Fruit fly (Drosophila melanogaster) whole organism, embryonic: ENCODE results near the gene CG7714.
A peak's percentile ranks its signal among the peaks of the same experiment; 100 is the strongest.

ENCODE experiments used
- Blimp-1 ChIP-seq: fragments of 200-800 bp; sonication (Bioruptor generic); optimal IDR thresholded peaks from 3 replicates; lab custom pipeline; 2018; ENCODE audit warnings: missing biosample characterization, missing genetic modification characterization, mild to moderate bottlenecking, moderate library complexity, missing genetic modification reagents
- C15 ChIP-seq: fragments of 200-800 bp; sonication (Bioruptor generic); IDR thresholded peaks from 3 replicates; pipeline ENCODE4 v1.3.6; 2022; ENCODE audit warnings: missing biosample characterization, missing genetic modification characterization
- CG1024 ChIP-seq: fragments of 200-800 bp; sonication (Bioruptor generic); IDR thresholded peaks from 2 replicates; pipeline ENCODE4 v1.3.6; 2022; ENCODE audit warnings: missing biosample characterization, missing genetic modification characterization
- CG10321 ChIP-seq: fragments of 200-800 bp; sonication (Bioruptor generic); IDR thresholded peaks from 2 replicates; pipeline ENCODE4 v1.3.6; 2022; ENCODE audit warnings: missing biosample characterization, missing genetic modification characterization
- CG12071 ChIP-seq: fragments of 200-800 bp; sonication (Bioruptor generic); optimal IDR thresholded peaks from 3 replicates; lab custom pipeline; 2018; ENCODE audit warnings: missing biosample characterization, mild to moderate bottlenecking, missing genetic modification characterization
- CG12299 ChIP-seq: fragments of 200-800 bp; sonication (Bioruptor generic); optimal IDR thresholded peaks from 2 replicates; lab custom pipeline; 2018; ENCODE audit warnings: missing biosample characterization, mild to moderate bottlenecking, missing genetic modification characterization
- CG12769 ChIP-seq: fragments of 200-800 bp; sonication (Bioruptor generic); optimal IDR thresholded peaks from 2 replicates; lab custom pipeline; 2019; ENCODE audit warnings: missing biosample characterization, mild to moderate bottlenecking, missing genetic modification characterization, moderate library complexity
- CG14014 ChIP-seq: fragments of 200-800 bp; sonication (Bioruptor generic); IDR thresholded peaks from 2 replicates; pipeline ENCODE4 v1.3.6; 2022; ENCODE audit warnings: missing biosample characterization, missing genetic modification characterization
- CG14860 ChIP-seq: fragments of 200-800 bp; sonication (Bioruptor generic); IDR thresholded peaks from 3 replicates; pipeline ENCODE4 v1.3.6; 2022; ENCODE audit warnings: missing biosample characterization, missing genetic modification characterization; ENCODE audit not compliant: partially characterized antibody
- CG15073 ChIP-seq: fragments of 200-800 bp; sonication (Bioruptor generic); optimal IDR thresholded peaks from 2 replicates; lab custom pipeline; 2016; ENCODE audit warnings: missing biosample characterization, missing genetic modification characterization
- CG1602 ChIP-seq: fragments of 200-800 bp; sonication (Bioruptor generic); optimal IDR thresholded peaks from 3 replicates; lab custom pipeline; 2016; ENCODE audit warnings: missing biosample characterization, missing genetic modification characterization
- CG2116 ChIP-seq: fragments of 200-800 bp; sonication (Bioruptor generic); optimal IDR thresholded peaks from 3 replicates; lab custom pipeline; 2018; ENCODE audit warnings: missing biosample characterization, mild to moderate bottlenecking, missing genetic modification characterization
- CG3281 ChIP-seq: fragments of 200-800 bp; sonication (Bioruptor generic); optimal IDR thresholded peaks from 3 replicates; lab custom pipeline; 2017; ENCODE audit warnings: missing biosample characterization, mild to moderate bottlenecking, missing genetic modification characterization
- CG3407 ChIP-seq: fragments of 200-800 bp; sonication (Bioruptor generic); optimal IDR thresholded peaks from 2 replicates; lab custom pipeline; 2018; ENCODE audit warnings: missing biosample characterization, mild to moderate bottlenecking, missing genetic modification characterization
- CG34422 ChIP-seq: fragments of 200-800 bp; sonication (Bioruptor generic); IDR thresholded peaks from 3 replicates; pipeline ENCODE4 v1.3.6; 2022; ENCODE audit warnings: missing biosample characterization, missing genetic modification characterization
- CG3838 ChIP-seq: fragments of 200-800 bp; sonication (Bioruptor generic); optimal IDR thresholded peaks from 3 replicates; lab custom pipeline; 2016; ENCODE audit warnings: missing biosample characterization, missing genetic modification characterization
- CG4617 ChIP-seq: fragments of 200-800 bp; sonication (Bioruptor generic); optimal IDR thresholded peaks from 3 replicates; lab custom pipeline; 2016; ENCODE audit warnings: missing biosample characterization, missing genetic modification characterization, borderline replicate concordance
- CG5953 ChIP-seq: fragments of 200-800 bp; sonication (Bioruptor generic); IDR thresholded peaks from 2 replicates; pipeline ENCODE4 v1.3.6; 2022; ENCODE audit warnings: missing biosample characterization, missing genetic modification characterization
- CG6654 ChIP-seq: fragments of 200-800 bp; sonication (Bioruptor generic); optimal IDR thresholded peaks from 2 replicates; lab custom pipeline; 2017; ENCODE audit warnings: missing biosample characterization, mild to moderate bottlenecking, missing genetic modification characterization
- CG6813 ChIP-seq: fragments of 200-800 bp; sonication (Bioruptor generic); optimal IDR thresholded peaks from 2 replicates; lab custom pipeline; 2017; ENCODE audit warnings: missing biosample characterization, missing genetic modification characterization, mild to moderate bottlenecking, moderate library complexity, missing genetic modification reagents
- CG7928 ChIP-seq: fragments of 200-800 bp; sonication (Bioruptor generic); optimal IDR thresholded peaks from 2 replicates; lab custom pipeline; 2017; ENCODE audit warnings: missing biosample characterization, mild to moderate bottlenecking, missing genetic modification characterization
- CG9817 ChIP-seq: fragments of 200-800 bp; sonication (Bioruptor generic); optimal IDR thresholded peaks from 2 replicates; lab custom pipeline; 2018; ENCODE audit warnings: missing biosample characterization, mild to moderate bottlenecking, missing genetic modification characterization, moderate library complexity
- Camta ChIP-seq: fragments of 200-800 bp; sonication (Bioruptor generic); optimal IDR thresholded peaks from 2 replicates; lab custom pipeline; 2016; ENCODE audit warnings: missing biosample characterization, missing genetic modification characterization
- D19A ChIP-seq: fragments of 200-800 bp; optimal IDR thresholded peaks from 3 replicates; lab custom pipeline; 2019; ENCODE audit warnings: missing biosample characterization, mild to moderate bottlenecking, missing genetic modification characterization, moderate library complexity
- HHEX ChIP-seq: fragments of 200-800 bp; sonication (Bioruptor generic); optimal IDR thresholded peaks from 3 replicates; lab custom pipeline; 2017; ENCODE audit warnings: missing biosample characterization, mild to moderate bottlenecking, missing genetic modification characterization, missing genetic modification reagents
- NC2α ChIP-seq: fragments of 200-800 bp; sonication (Bioruptor generic); optimal IDR thresholded peaks from 2 replicates; lab custom pipeline; 2016; ENCODE audit warnings: missing biosample characterization, missing genetic modification characterization
- Neu2 ChIP-seq: fragments of 200-800 bp; sonication (Bioruptor generic); optimal IDR thresholded peaks from 3 replicates; lab custom pipeline; 2016; ENCODE audit warnings: missing biosample characterization, missing genetic modification characterization, borderline replicate concordance
- Ravus ChIP-seq: fragments of 200-800 bp; sonication (Bioruptor generic); IDR thresholded peaks from 2 replicates; pipeline ENCODE4 v1.3.6; 2022; ENCODE audit warnings: missing biosample characterization, missing genetic modification characterization
- Stat92E ChIP-seq, 3 experiments: fragments of >200 bp in 2 of 3; fragments of 200-800 bp in 1 of 3; sonication (Bioruptor generic) in 1 of 3; optimal IDR thresholded peaks; 2 replicates each; lab custom pipeline; 2017 to 2019; ENCODE audit warnings: missing biosample characterization in 3 of 3, missing genetic modification characterization in 3 of 3, mild to moderate bottlenecking in 1 of 3, moderate library complexity in 1 of 3
- amos ChIP-seq: fragments of 200-800 bp; sonication (Bioruptor generic); IDR thresholded peaks from 2 replicates; pipeline ENCODE4 v1.3.6; 2022; ENCODE audit warnings: missing biosample characterization, missing genetic modification characterization; ENCODE audit not compliant: partially characterized antibody
- bigmax ChIP-seq: fragments of 200-800 bp; sonication (Bioruptor generic); optimal IDR thresholded peaks from 2 replicates; lab custom pipeline; 2018; ENCODE audit warnings: missing biosample characterization, mild to moderate bottlenecking, missing genetic modification characterization
- cad ChIP-seq: fragments of >200 bp; optimal IDR thresholded peaks from 2 replicates; lab custom pipeline; 2017; ENCODE audit warnings: missing biosample characterization, missing genetic modification characterization
- chm ChIP-seq: fragments of 200-800 bp; sonication (Bioruptor generic); IDR thresholded peaks from 2 replicates; pipeline ENCODE4 v1.3.6; 2022; ENCODE audit warnings: missing biosample characterization, missing genetic modification characterization
- ci ChIP-seq: fragments of 200-800 bp; sonication (Bioruptor generic); IDR thresholded peaks from 3 replicates; pipeline ENCODE4 v1.3.6; 2022; ENCODE audit warnings: missing biosample characterization, missing genetic modification characterization
- fd102C ChIP-seq: fragments of 200-800 bp; sonication (Bioruptor generic); optimal IDR thresholded peaks from 2 replicates; lab custom pipeline; 2018; ENCODE audit warnings: missing biosample characterization, mild to moderate bottlenecking, missing genetic modification characterization, moderate library complexity
- fd96Cb ChIP-seq: fragments of 200-800 bp; sonication (Bioruptor generic); optimal IDR thresholded peaks from 2 replicates; lab custom pipeline; 2018; ENCODE audit warnings: missing biosample characterization, mild to moderate bottlenecking, missing genetic modification characterization, moderate library complexity
- gfzf ChIP-seq: fragments of 200-800 bp; sonication (Bioruptor generic); optimal IDR thresholded peaks from 2 replicates; lab custom pipeline; 2016; ENCODE audit warnings: missing biosample characterization, mild to moderate bottlenecking, missing genetic modification characterization, moderate library complexity
- h ChIP-seq: fragments of >200 bp; optimal IDR thresholded peaks from 2 replicates; lab custom pipeline; 2017
- jumu ChIP-seq: fragments of 200-800 bp; sonication (Bioruptor generic); optimal IDR thresholded peaks from 3 replicates; lab custom pipeline; 2016; ENCODE audit warnings: missing biosample characterization, missing genetic modification characterization
- lbe ChIP-seq: fragments of 200-800 bp; sonication (Bioruptor generic); optimal IDR thresholded peaks from 2 replicates; lab custom pipeline; 2016; ENCODE audit warnings: missing biosample characterization, mild to moderate bottlenecking, missing genetic modification characterization
- luna ChIP-seq: fragments of 200-800 bp; sonication (Bioruptor generic); optimal IDR thresholded peaks from 2 replicates; lab custom pipeline; 2016; ENCODE audit warnings: missing biosample characterization, missing genetic modification characterization
- onecut ChIP-seq: fragments of 200-800 bp; sonication (Bioruptor generic); IDR thresholded peaks from 2 replicates; pipeline ENCODE4 v1.3.6; 2022; ENCODE audit warnings: missing biosample characterization, missing genetic modification characterization
- psq ChIP-seq: fragments of 200-800 bp; sonication (Bioruptor generic); optimal IDR thresholded peaks from 2 replicates; lab custom pipeline; 2017; ENCODE audit warnings: missing biosample characterization, missing genetic modification characterization
- pzg ChIP-seq: fragments of 200-800 bp; sonication (Bioruptor generic); optimal IDR thresholded peaks from 3 replicates; lab custom pipeline; 2018; ENCODE audit warnings: missing biosample characterization, mild to moderate bottlenecking, missing genetic modification characterization, moderate library complexity
- salm ChIP-seq: fragments of 200-800 bp; sonication (Bioruptor generic); optimal IDR thresholded peaks from 2 replicates; lab custom pipeline; 2018; ENCODE audit warnings: missing biosample characterization, mild to moderate bottlenecking, missing genetic modification characterization
- slou ChIP-seq: fragments of 200-800 bp; sonication (Bioruptor generic); optimal IDR thresholded peaks from 3 replicates; lab custom pipeline; 2016; ENCODE audit warnings: missing biosample characterization, missing genetic modification characterization
- sr ChIP-seq: fragments of 200-800 bp; sonication (Bioruptor generic); IDR thresholded peaks from 3 replicates; pipeline ENCODE4 v1.3.6; 2022; ENCODE audit warnings: missing biosample characterization, missing genetic modification characterization
- tap ChIP-seq: fragments of 200-800 bp; optimal IDR thresholded peaks from 3 replicates; lab custom pipeline; 2019; ENCODE audit warnings: missing biosample characterization, mild to moderate bottlenecking, missing genetic modification characterization, moderate library complexity
- unc-4 ChIP-seq: fragments of 200-800 bp; sonication (Bioruptor generic); IDR thresholded peaks from 2 replicates; pipeline ENCODE4 v1.3.6; 2022; ENCODE audit warnings: missing biosample characterization, missing genetic modification characterization; ENCODE audit not compliant: partially characterized antibody
- usp ChIP-seq: fragments of >200 bp; optimal IDR thresholded peaks from 2 replicates; lab custom pipeline; 2017; ENCODE audit warnings: missing biosample characterization, missing genetic modification characterization

Gene CG7714

DNA sequence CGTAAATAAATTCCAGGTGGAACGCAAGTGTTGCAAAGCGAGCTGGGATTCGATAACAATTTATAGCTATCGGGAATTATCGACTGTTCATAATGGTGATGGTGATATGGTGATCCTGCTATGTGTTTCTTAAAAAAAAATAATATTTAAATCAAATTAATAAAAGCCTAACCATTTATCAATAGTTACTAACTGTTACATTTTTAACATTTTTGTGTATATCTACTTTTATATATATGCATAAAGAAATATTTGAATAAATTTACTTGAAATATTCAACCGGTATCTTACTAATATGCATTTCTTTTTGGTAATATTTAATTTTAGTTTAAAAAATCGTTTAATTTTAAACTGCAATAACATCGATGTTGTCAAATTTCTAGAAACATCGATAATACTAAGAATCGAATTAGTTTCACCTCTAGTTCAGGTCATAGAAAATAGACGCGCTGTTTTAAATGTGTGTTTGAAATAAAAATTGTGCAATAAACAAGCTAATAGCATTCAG is 19.8 kb upstream of the CG7714 start, which contains the start of the genes PGS1 and gwl (continued):
- TF ChIP-seq psq (GFP tag; lab: Kevin White, UChicago) = peak; percentile 61
- TF ChIP-seq Blimp-1 (GFP tag; lab: Kevin White, UChicago) = no peak
- no peak for TF ChIP-seq h (lab: Kevin White, UChicago)
- TF ChIP-seq CG9817 = peak; percentile 80
- peak; percentile 58 for TF ChIP-seq CG1024 (GFP tag; lab: Robert Waterston, UW)
- no peak for TF ChIP-seq usp
- peak; percentile 69 for TF ChIP-seq unc-4 (GFP tag; lab: Robert Waterston, UW)
- no peak for TF ChIP-seq D19A (tag; lab: Kevin White, UChicago)
- TF ChIP-seq C15 (GFP tag; lab: Robert Waterston, UW) = 0 out of 3 replicates have a peak, but pooled peaks have one; percentile 39
- TF ChIP-seq fd102C (GFP tag; lab: Kevin White, UChicago) = no peak
- no peak for TF ChIP-seq CG12769 (tag; lab: Kevin White, UChicago)
- peak; percentile 28; the same call in 1 of the 2 replicates for TF ChIP-seq Ravus (GFP tag; lab: Robert Waterston, UW)
- TF ChIP-seq CG14014 (GFP tag; lab: Robert Waterston, UW) = peak; percentile 74
- TF ChIP-seq CG3407 = peak; percentile 35
- TF ChIP-seq NC2α = no peak
- peak; percentile 29 for TF ChIP-seq jumu
- peak; percentile 18; the same call in 1 of the 2 replicates for TF ChIP-seq onecut (GFP tag; lab: Robert Waterston, UW)
- no peak for TF ChIP-seq CG7928 (GFP tag; lab: Kevin White, UChicago)
- TF ChIP-seq amos (GFP tag; lab: Robert Waterston, UW) = peak; percentile 46; the same call in 1 of the 2 replicates
- TF ChIP-seq Neu2 (GFP tag; lab: Kevin White, UChicago) = no peak
- no peak for TF ChIP-seq CG3838
- peak; percentile 32 for TF ChIP-seq pzg (GFP tag; lab: Kevin White, UChicago)
- TF ChIP-seq CG34422 (GFP tag; lab: Robert Waterston, UW) = peak; percentile 78
- TF ChIP-seq bigmax (GFP tag; lab: Kevin White, UChicago) = no peak
- no peak for TF ChIP-seq sr (GFP tag; lab: Robert Waterston, UW)
- TF ChIP-seq CG6654 = no peak
- no peak for TF ChIP-seq Stat92E (GFP tag; optimal IDR thresholded peaks at IDR 0.05; lab: Kevin White, UChicago)
- no peak for TF ChIP-seq lbe (GFP tag; lab: Kevin White, UChicago)
- TF ChIP-seq salm (tag; lab: Kevin White, UChicago) = peak; percentile 8
- 0 out of 3 replicates have a peak, but pooled peaks have one; percentile 37 for TF ChIP-seq ci (GFP tag; lab: Robert Waterston, UW)
- peak; percentile 69 for TF ChIP-seq fd96Cb (tag; lab: Kevin White, UChicago)
- TF ChIP-seq gfzf (GFP tag; lab: Kevin White, UChicago) = no peak
- peak; percentile 44; the same call in 2 of the 3 replicates for TF ChIP-seq CG14860 (GFP tag; lab: Robert Waterston, UW)
- 0 out of 2 replicates have a peak, but pooled peaks have one; percentile 28 for TF ChIP-seq CG5953
- TF ChIP-seq CG1602 (GFP tag; lab: Kevin White, UChicago) = peak; percentile 80
- TF ChIP-seq CG3281 (GFP tag; lab: Kevin White, UChicago) = no peak
- TF ChIP-seq CG6813 = no peak
- peak; percentile 39 for TF ChIP-seq CG4617
- TF ChIP-seq Camta = peak; percentile 44
- TF ChIP-seq slou = peak; percentile 61
- peak; percentile 80 for TF ChIP-seq CG2116 (GFP tag; lab: Kevin White, UChicago)
- TF ChIP-seq CG10321 = no peak
- no peak for TF ChIP-seq tap (tag; lab: Kevin White, UChicago)
- peak; percentile 33; the same call in 1 of the 2 replicates for TF ChIP-seq chm
- TF ChIP-seq cad (GFP tag; lab: Kevin White, UChicago) = no peak
- peak; percentile 67 for TF ChIP-seq CG12299 (tag; lab: Kevin White, UChicago)
- no peak for TF ChIP-seq CG12071 (GFP tag; lab: Kevin White, UChicago)
- no peak for TF ChIP-seq luna
- TF ChIP-seq CG15073 = no peak
- TF ChIP-seq HHEX = peak; percentile 7
